Worm (Caenorhabditis elegans) whole organism, L4 larva: ENCODE data around the gene D1044.6.

Source experiments
- D1046.2 ChIP-seq: fragments of 200-800 bp; sonication (Bioruptor generic); IDR thresholded peaks from 2 replicates; pipeline ENCODE4 v1.3.6; 2022; ENCODE audit warnings: missing genetic modification characterization, missing compliant biosample characterization
- F49E8.2 ChIP-seq: sonication (generic microtip); optimal IDR thresholded peaks from 2 replicates; lab custom pipeline; 2016; ENCODE audit warnings: missing compliant biosample characterization, mild to moderate bottlenecking, missing genetic modification characterization, borderline replicate concordance
- Y105C5A.15 ChIP-seq: fragments of 200-800 bp; sonication (Bioruptor generic); IDR thresholded peaks from 2 replicates; pipeline ENCODE4 v1.3.6; 2022; ENCODE audit warnings: missing genetic modification characterization, missing compliant biosample characterization
- ZK337.2 ChIP-seq: fragments of 200-800 bp; sonication (Bioruptor generic); IDR thresholded peaks from 2 replicates; pipeline ENCODE4 v1.3.6; 2022; ENCODE audit warnings: missing genetic modification reagents, missing genetic modification characterization, missing compliant biosample characterization
- aha-1 ChIP-seq: fragments of 150-350 bp; peaks from one replicate; lab custom pipeline; 2014; ENCODE audit warnings: missing biosample characterization, missing genetic modification characterization
- ama-1 ChIP-seq: fragments of 150-350 bp; optimal IDR thresholded peaks from 2 replicates; lab custom pipeline; 2014; ENCODE audit warnings: inconsistent platforms, mixed read lengths
- arid-1 ChIP-seq: fragments of 200-800 bp; sonication (Bioruptor generic); conservative IDR thresholded peaks from 2 replicates; pipeline ENCODE4 v1.3.6; 2022; ENCODE audit warnings: missing genetic modification reagents, missing genetic modification characterization, missing compliant biosample characterization
- attf-4 ChIP-seq: sonication (generic microtip); optimal IDR thresholded peaks from 3 replicates; lab custom pipeline; 2017; ENCODE audit warnings: missing biosample characterization, missing genetic modification characterization
- ceh-20 ChIP-seq: fragments of 200-800 bp; sonication (Bioruptor generic); IDR thresholded peaks from 2 replicates; pipeline ENCODE4 v1.3.6; 2022; ENCODE audit warnings: missing genetic modification reagents, missing genetic modification characterization, missing compliant biosample characterization
- ceh-32 ChIP-seq: sonication (generic microtip); optimal IDR thresholded peaks from 2 replicates; lab custom pipeline; 2016; ENCODE audit warnings: mild to moderate bottlenecking, missing genetic modification characterization, missing compliant biosample characterization; ENCODE audit not compliant: poor library complexity
- ces-1 ChIP-seq: fragments of 150-350 bp; sonication (generic microtip); optimal IDR thresholded peaks from 4 replicates; lab custom pipeline; 2014; ENCODE audit warnings: missing biosample characterization, missing genetic modification reagents, missing genetic modification characterization
- egl-43 ChIP-seq: fragments of 200-800 bp; sonication (Bioruptor generic); IDR thresholded peaks from 2 replicates; pipeline ENCODE4 v1.3.6; 2022; ENCODE audit warnings: missing genetic modification reagents, missing genetic modification characterization, missing compliant biosample characterization
- fkh-10 ChIP-seq: fragments of 150-350 bp; optimal IDR thresholded peaks from 2 replicates; lab custom pipeline; 2014; ENCODE audit warnings: missing biosample characterization, missing genetic modification reagents, missing genetic modification characterization
- gei-8 ChIP-seq: fragments of 200-800 bp; sonication (Bioruptor generic); optimal IDR thresholded peaks from 2 replicates; lab custom pipeline; 2018; ENCODE audit warnings: mild to moderate bottlenecking, missing genetic modification characterization, missing compliant biosample characterization
- hlh-11 ChIP-seq: fragments of 200-800 bp; sonication (Bioruptor generic); optimal IDR thresholded peaks from 2 replicates; lab custom pipeline; 2018; ENCODE audit warnings: mild to moderate bottlenecking, missing genetic modification characterization, missing compliant biosample characterization
- hlh-30 ChIP-seq: sonication (generic microtip); optimal IDR thresholded peaks from 2 replicates; lab custom pipeline; 2017; ENCODE audit warnings: antibody characterized with exemption, mild to moderate bottlenecking, missing genetic modification characterization, missing compliant biosample characterization; ENCODE audit not compliant: insufficient read depth
- lim-7 ChIP-seq: fragments of 200-800 bp; sonication (Bioruptor generic); IDR thresholded peaks from 2 replicates; pipeline ENCODE4 v1.3.6; 2022; ENCODE audit warnings: missing genetic modification characterization, missing compliant biosample characterization
- lin-1 ChIP-seq: fragments of 200-800 bp; sonication (Bioruptor generic); IDR thresholded peaks from 2 replicates; pipeline ENCODE4 v1.3.6; 2022; ENCODE audit warnings: missing genetic modification reagents, missing genetic modification characterization, missing compliant biosample characterization
- lin-13 ChIP-seq: fragments of 150-350 bp; optimal IDR thresholded peaks from 2 replicates; lab custom pipeline; 2014; ENCODE audit warnings: missing biosample characterization, missing genetic modification reagents, missing genetic modification characterization
- lin-38 ChIP-seq: fragments of 200-800 bp; sonication (Bioruptor generic); IDR thresholded peaks from 2 replicates; pipeline ENCODE4 v1.3.6; 2022; ENCODE audit warnings: missing genetic modification reagents, missing genetic modification characterization, missing compliant biosample characterization
- lsy-2 ChIP-seq, 2 experiments: fragments of 150-350 bp in 1 of 2; sonication (generic microtip) in 1 of 2; optimal IDR thresholded peaks; 2 replicates each; lab custom pipeline; 2014 to 2017; ENCODE audit warnings: missing biosample characterization in 2 of 2, missing genetic modification characterization in 2 of 2
- mdl-1 ChIP-seq, 2 experiments: fragments of 150-350 bp in 1 of 2; sonication (generic microtip) in 1 of 2; optimal IDR thresholded peaks; 2 replicates each; lab custom pipeline; 2014 to 2017; ENCODE audit warnings: missing biosample characterization in 2 of 2, missing genetic modification characterization in 2 of 2
- mdt-29 ChIP-seq: fragments of 200-800 bp; sonication (Bioruptor generic); IDR thresholded peaks from 2 replicates; pipeline ENCODE4 v1.3.6; 2022; ENCODE audit warnings: missing genetic modification reagents, missing genetic modification characterization, missing compliant biosample characterization
- nhr-6 ChIP-seq: fragments of 150-350 bp; optimal IDR thresholded peaks from 2 replicates; lab custom pipeline; 2014; ENCODE audit warnings: missing biosample characterization, missing genetic modification characterization
- pqm-1 ChIP-seq: sonication (generic microtip); optimal IDR thresholded peaks from 2 replicates; lab custom pipeline; 2017; ENCODE audit warnings: missing biosample characterization, missing genetic modification characterization
- sdz-12 ChIP-seq: fragments of 200-800 bp; sonication (Bioruptor generic); optimal IDR thresholded peaks from 2 replicates; lab custom pipeline; 2018; ENCODE audit warnings: mild to moderate bottlenecking, missing genetic modification characterization, missing compliant biosample characterization
- set-16 ChIP-seq: fragments of 200-800 bp; sonication (Bioruptor generic); IDR thresholded peaks from 2 replicates; pipeline ENCODE4 v1.3.6; 2022; ENCODE audit warnings: missing genetic modification reagents, missing genetic modification characterization, missing compliant biosample characterization
- snpc-1.2 ChIP-seq: fragments of 200-800 bp; sonication (Bioruptor generic); IDR thresholded peaks from 2 replicates; pipeline ENCODE4 v1.3.6; 2022; ENCODE audit warnings: missing genetic modification reagents, missing genetic modification characterization, missing compliant biosample characterization
- spr-1 ChIP-seq: sonication (generic microtip); optimal IDR thresholded peaks from 2 replicates; lab custom pipeline; 2016; ENCODE audit warnings: mild to moderate bottlenecking, missing genetic modification characterization, missing compliant biosample characterization
- spr-3 ChIP-seq: fragments of 200-800 bp; sonication (Bioruptor generic); optimal IDR thresholded peaks from 2 replicates; lab custom pipeline; 2018; ENCODE audit warnings: mild to moderate bottlenecking, missing genetic modification characterization, missing compliant biosample characterization
- unc-39 ChIP-seq: sonication (generic microtip); optimal IDR thresholded peaks from 2 replicates; lab custom pipeline; 2017; ENCODE audit warnings: missing biosample characterization, missing genetic modification characterization
- unc-62 ChIP-seq, 3 experiments: fragments of 150-350 bp in 1 of 3; sonication (generic microtip); optimal IDR thresholded peaks in 2 of 3; peaks in 1 of 3; 1 replicate in 1 of 3; 2 replicates in 2 of 3; lab custom pipeline; 2014 to 2017; ENCODE audit warnings: missing biosample characterization in 3 of 3, missing genetic modification characterization in 3 of 3, missing genetic modification reagents in 3 of 3, missing genotype in 1 of 3
- zip-2 ChIP-seq: fragments of 150-350 bp; optimal IDR thresholded peaks from 2 replicates; lab custom pipeline; 2014; ENCODE audit warnings: missing biosample characterization, missing genetic modification characterization

Gene D1044.6

ce11 chrIII:5568679-5569078 lies 25.7 kb upstream of the D1044.6 start, which contains the start of gene nspb-12:
nspb-12 (minus strand) TSS chrIII:5568779.
- TF ChIP-seq unc-39 (tag; lab: Kevin White, UChicago) (no peak), spr-1 (tag; lab: Kevin White, UChicago) (no peak), aha-1 (peak; percentile 1), attf-4 (no peak)
- TF ChIP-seq, all 104 proteins: peak for 1

- no peak for TF ChIP-seq gei-8 (GFP tag; lab: Kevin White, UChicago)
- TF ChIP-seq egl-43 (GFP tag; lab: Robert Waterston, UW) = peak; percentile 55; the same call in 1 of the 2 replicates
- 0 out of 2 replicates have a peak, but pooled peaks have one; percentile 35 for TF ChIP-seq arid-1 (GFP tag; lab: Robert Waterston, UW)
- no peak for TF ChIP-seq ceh-20 (GFP tag; lab: Robert Waterston, UW)
- TF ChIP-seq F49E8.2 = no peak
- no peak for TF ChIP-seq lsy-2 (tag; optimal IDR thresholded peaks at IDR 0.05; lab: Kevin White, UChicago)
- TF ChIP-seq spr-3 (GFP tag; lab: Kevin White, UChicago) = no peak
- no peak for TF ChIP-seq D1046.2 (GFP tag; lab: Robert Waterston, UW)
Measured at ce11 chrIII:5568265-5568664, 25.3 kb upstream of the D1044.6 start.

- TF ChIP-seq unc-62 (GFP tag; optimal IDR thresholded peaks at IDR 0.05 in 1 of 2; lab: Kevin White, UChicago) = peak in 1 of 2 experiments; percentile 68
- TF ChIP-seq unc-62 (tag; optimal IDR thresholded peaks at IDR 0.05; lab: Kevin White, UChicago) = no peak
- no peak for TF ChIP-seq zip-2 (tag; lab: Kevin White, UChicago)
- no peak for TF ChIP-seq lin-13 (GFP tag; lab: Kevin White, UChicago)
- TF ChIP-seq mdt-29 = no peak
- no peak for TF ChIP-seq fkh-10 (GFP tag; lab: Kevin White, UChicago)
- TF ChIP-seq set-16 (GFP tag; lab: Robert Waterston, UW) = peak; percentile 50
- no peak for TF ChIP-seq unc-39 (tag; lab: Kevin White, UChicago)
Measured at ce11 chrIII:5566496-5566895, 23.5 kb upstream of the D1044.6 start.

ce11 chrIII:5565699-5566098 lies 22.7 kb upstream of the D1044.6 start:
- TF ChIP-seq pqm-1 (tag; lab: Kevin White, UChicago) (no peak), nhr-6 (tag; lab: Kevin White, UChicago) (no peak), lin-38 (GFP tag; lab: Robert Waterston, UW) (no peak), ceh-32 (tag; lab: Kevin White, UChicago) (no peak), unc-62 (GFP tag; optimal IDR thresholded peaks at IDR 0.05 in 1 of 2; lab: Kevin White, UChicago) (no peak), unc-62 (tag; optimal IDR thresholded peaks at IDR 0.05; lab: Kevin White, UChicago) (no peak), sdz-12 (GFP tag; lab: Kevin White, UChicago) (no peak), hlh-30 (tag; lab: Kevin White, UChicago) (no peak), snpc-1.2 (GFP tag; lab: Robert Waterston, UW) (no peak), Y105C5A.15 (no peak), attf-4 (no peak), mdl-1 (tag; optimal IDR thresholded peaks at IDR 0.05; lab: Kevin White, UChicago) (no peak)
- TF ChIP-seq, all 104 proteins: peak for 0

- 0 out of 2 replicates have a peak, but pooled peaks have one; percentile 16 for TF ChIP-seq lim-7
- TF ChIP-seq set-16 (GFP tag; lab: Robert Waterston, UW) = peak; percentile 43; the same call in 1 of the 2 replicates
- peak; percentile 36 for TF ChIP-seq hlh-11
- TF ChIP-seq egl-43 (GFP tag; lab: Robert Waterston, UW) = no peak
- peak; percentile 20 for TF ChIP-seq aha-1
- TF ChIP-seq pqm-1 (tag; lab: Kevin White, UChicago) = no peak
- TF ChIP-seq ama-1 (lab: Kevin White, UChicago) = no peak
- no peak for TF ChIP-seq ces-1
- TF ChIP-seq ZK337.2 (GFP tag; lab: Robert Waterston, UW) = 0 out of 2 replicates have a peak, but pooled peaks have one; percentile 15
- no peak for TF ChIP-seq lin-1
- no peak for TF ChIP-seq zip-2 (tag; lab: Kevin White, UChicago)
Measured at ce11 chrIII:5564799-5565198, 21.8 kb upstream of the D1044.6 start, which contains the start of gene mlc-3. mlc-3 (plus strand) TSS chrIII:5565025.
